Fruit fly (Drosophila melanogaster) whole organism, wandering third instar larva: ENCODE data around the gene CG12320.
A peak's percentile ranks its signal among the peaks of the same experiment; 100 is the strongest.

ENCODE experiments used
- CG32264 ChIP-seq: fragments of 200-800 bp; sonication (Bioruptor generic); optimal IDR thresholded peaks from 2 replicates; lab custom pipeline; 2016; ENCODE audit warnings: missing biosample characterization, missing genetic modification characterization
- CG9705 ChIP-seq: fragments of 200-800 bp; sonication (Bioruptor generic); optimal IDR thresholded peaks from 2 replicates; lab custom pipeline; 2018; ENCODE audit warnings: missing biosample characterization, mild to moderate bottlenecking, missing genetic modification characterization
- CrebA ChIP-seq: fragments of 200-800 bp; sonication (Bioruptor generic); optimal IDR thresholded peaks from 2 replicates; lab custom pipeline; 2016; ENCODE audit warnings: missing biosample characterization, mild to moderate bottlenecking, missing genetic modification characterization, borderline replicate concordance
- Dfd ChIP-seq: fragments of >200 bp; optimal IDR thresholded peaks from 2 replicates; lab custom pipeline; 2017; ENCODE audit warnings: missing biosample characterization, missing genetic modification characterization
- Dif ChIP-seq: fragments of 200-275, 200-300 bp; sonication (Bioruptor generic); optimal IDR thresholded peaks from 2 replicates; lab custom pipeline; 2018; ENCODE audit warnings: missing biosample characterization, missing genetic modification characterization; ENCODE audit not compliant: partially characterized antibody
- GATAd ChIP-seq: sonication (Bioruptor generic); optimal IDR thresholded peaks from 2 replicates; lab custom pipeline; 2016; ENCODE audit warnings: missing biosample characterization, missing genetic modification characterization
- HLH106 ChIP-seq: fragments of 200-800 bp; optimal IDR thresholded peaks from 3 replicates; lab custom pipeline; 2019; ENCODE audit warnings: missing biosample characterization, mild to moderate bottlenecking, missing genetic modification characterization, moderate library complexity
- Hnf4 ChIP-seq: fragments of 200-800 bp; sonication (Bioruptor generic); optimal IDR thresholded peaks from 2 replicates; lab custom pipeline; 2016; ENCODE audit warnings: missing biosample characterization, mild to moderate bottlenecking, missing genetic modification characterization
- Hr78 ChIP-seq: fragments of >200 bp; optimal IDR thresholded peaks from 2 replicates; lab custom pipeline; 2017; ENCODE audit warnings: missing biosample characterization, missing genetic modification characterization
- Hr83 ChIP-seq: fragments of 200-300 bp; sonication (Bioruptor generic); optimal IDR thresholded peaks from 2 replicates; lab custom pipeline; 2016; ENCODE audit warnings: missing biosample characterization, mild to moderate bottlenecking, missing genetic modification characterization, moderate library complexity; ENCODE audit not compliant: poor library complexity, severe bottlenecking
- Jra ChIP-seq: sonication (Bioruptor generic); optimal IDR thresholded peaks from 2 replicates; lab custom pipeline; 2016; ENCODE audit warnings: missing biosample characterization, missing genetic modification characterization
- Mio ChIP-seq: sonication (Bioruptor generic); optimal IDR thresholded peaks from 2 replicates; lab custom pipeline; 2016; ENCODE audit warnings: missing biosample characterization, missing genetic modification characterization
- Myc ChIP-seq: fragments of >200 bp; optimal IDR thresholded peaks from 2 replicates; lab custom pipeline; 2017
- N ChIP-seq: fragments of >200 bp; optimal IDR thresholded peaks from 2 replicates; lab custom pipeline; 2018; ENCODE audit warnings: missing biosample characterization, missing external identifiers, missing genetic modification characterization
- OdsH ChIP-seq: fragments of 200-800 bp; sonication (Bioruptor generic); optimal IDR thresholded peaks from 2 replicates; lab custom pipeline; 2016; ENCODE audit warnings: missing biosample characterization, mild to moderate bottlenecking, missing genetic modification characterization
- Rel ChIP-seq, 2 experiments: fragments of 200-800 bp; sonication (Bioruptor generic) in 1 of 2; optimal IDR thresholded peaks; 2 replicates in 1 of 2; 3 replicates in 1 of 2; lab custom pipeline; 2016 to 2019; ENCODE audit warnings: mild to moderate bottlenecking in 2 of 2, missing biosample characterization in 2 of 2, missing genetic modification characterization in 2 of 2, moderate library complexity in 1 of 2
- Sp1 ChIP-seq: fragments of 200-800 bp; sonication (Bioruptor generic); optimal IDR thresholded peaks from 3 replicates; lab custom pipeline; 2019; ENCODE audit warnings: missing biosample characterization, mild to moderate bottlenecking, missing genetic modification characterization, moderate library complexity
- Vsx2 ChIP-seq: fragments of 200-300, 225-300 bp; sonication (Bioruptor generic); optimal IDR thresholded peaks from 2 replicates; lab custom pipeline; 2018; ENCODE audit warnings: missing biosample characterization, missing genetic modification characterization; ENCODE audit not compliant: partially characterized antibody
- br ChIP-seq: fragments of 200-800 bp; sonication (Bioruptor generic); optimal IDR thresholded peaks from 2 replicates; lab custom pipeline; 2016; ENCODE audit warnings: missing biosample characterization, missing genetic modification characterization
- brk ChIP-seq: fragments of 200-800 bp; sonication (Bioruptor generic); optimal IDR thresholded peaks from 2 replicates; lab custom pipeline; 2016; ENCODE audit warnings: missing biosample characterization, mild to moderate bottlenecking, missing genetic modification characterization
- dmrt93B ChIP-seq: fragments of 200-800 bp; sonication (Bioruptor generic); optimal IDR thresholded peaks from 2 replicates; lab custom pipeline; 2018; ENCODE audit warnings: missing biosample characterization, mild to moderate bottlenecking, missing genetic modification characterization
- dsf ChIP-seq: sonication (Bioruptor generic); optimal IDR thresholded peaks from 2 replicates; lab custom pipeline; 2016; ENCODE audit warnings: missing biosample characterization, missing genetic modification characterization, borderline replicate concordance
- foxo ChIP-seq, 2 experiments: fragments of 200-800 bp; sonication (Bioruptor generic); optimal IDR thresholded peaks; 2 replicates in 1 of 2; 3 replicates in 1 of 2; lab custom pipeline; 2016 to 2017; ENCODE audit warnings: missing biosample characterization in 2 of 2, missing genetic modification characterization in 2 of 2
- fru ChIP-seq: fragments of 200-800 bp; sonication (Bioruptor generic); optimal IDR thresholded peaks from 3 replicates; lab custom pipeline; 2016; ENCODE audit warnings: missing biosample characterization, mild to moderate bottlenecking, missing genetic modification characterization
- h ChIP-seq: fragments of 200-800 bp; sonication (Bioruptor generic); optimal IDR thresholded peaks from 3 replicates; lab custom pipeline; 2016; ENCODE audit warnings: missing biosample characterization, mild to moderate bottlenecking, missing genetic modification characterization
- jim ChIP-seq: fragments of 175-275, 200-325 bp; sonication (Bioruptor generic); optimal IDR thresholded peaks from 2 replicates; lab custom pipeline; 2016; ENCODE audit warnings: missing biosample characterization, mild to moderate bottlenecking, missing genetic modification characterization
- pan ChIP-seq: fragments of >200 bp; optimal IDR thresholded peaks from 2 replicates; lab custom pipeline; 2017
- psq ChIP-seq: fragments of 200-800 bp; sonication (Bioruptor generic); optimal IDR thresholded peaks from 3 replicates; lab custom pipeline; 2017; ENCODE audit warnings: missing biosample characterization, mild to moderate bottlenecking, missing genetic modification characterization, moderate library complexity
- rgr ChIP-seq: fragments of 200-800 bp; sonication (Bioruptor generic); optimal IDR thresholded peaks from 3 replicates; lab custom pipeline; 2016; ENCODE audit warnings: missing biosample characterization, mild to moderate bottlenecking, missing genetic modification characterization
- sage ChIP-seq: fragments of 200-800 bp; sonication (Bioruptor generic); optimal IDR thresholded peaks from 2 replicates; lab custom pipeline; 2016; ENCODE audit warnings: missing biosample characterization, mild to moderate bottlenecking, missing genetic modification characterization
- sv ChIP-seq: fragments of 200-800 bp; sonication (Bioruptor generic); optimal IDR thresholded peaks from 3 replicates; lab custom pipeline; 2016; ENCODE audit warnings: missing biosample characterization, missing genetic modification characterization
- tai ChIP-seq: sonication (Bioruptor generic); optimal IDR thresholded peaks from 2 replicates; lab custom pipeline; 2016; ENCODE audit warnings: missing biosample characterization, missing genetic modification characterization
- woc ChIP-seq: sonication (Bioruptor generic); optimal IDR thresholded peaks from 2 replicates; lab custom pipeline; 2016; ENCODE audit warnings: missing biosample characterization, mild to moderate bottlenecking, missing genetic modification characterization

CG12320 gene

DNA sequence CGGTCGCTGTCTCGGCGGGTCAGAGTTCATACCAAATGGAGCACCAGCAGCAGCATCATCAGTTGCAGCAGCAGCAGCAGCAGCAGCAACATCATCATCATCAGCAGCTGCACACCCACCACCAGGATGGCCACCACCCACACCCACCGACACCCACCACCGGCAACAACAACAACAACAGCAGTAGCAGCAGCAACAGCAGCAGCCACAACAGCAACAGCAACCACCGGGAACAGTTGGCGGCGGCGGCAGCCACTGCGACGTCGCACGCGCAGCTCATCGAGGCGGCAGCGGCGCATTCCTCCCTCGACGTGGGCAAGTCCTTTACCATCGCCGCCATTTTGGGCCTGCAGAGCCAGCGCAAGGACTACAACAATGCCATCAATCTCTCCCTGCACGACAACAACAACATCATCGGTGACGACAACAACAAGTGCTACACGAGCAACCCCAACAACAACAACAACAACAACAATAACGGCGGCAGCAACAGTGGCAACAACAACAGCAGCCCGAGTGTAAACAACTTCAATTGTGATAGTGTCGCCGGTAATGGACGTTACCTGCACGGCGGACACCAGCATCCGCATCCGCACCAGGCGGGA is 17.3 kb upstream of the CG12320 start:
- TF ChIP-seq Dfd (GFP tag; lab: Kevin White, UChicago) (peak; percentile 89), CG9705 (no peak), woc (GFP tag; lab: Kevin White, UChicago) (no peak)

DNA sequence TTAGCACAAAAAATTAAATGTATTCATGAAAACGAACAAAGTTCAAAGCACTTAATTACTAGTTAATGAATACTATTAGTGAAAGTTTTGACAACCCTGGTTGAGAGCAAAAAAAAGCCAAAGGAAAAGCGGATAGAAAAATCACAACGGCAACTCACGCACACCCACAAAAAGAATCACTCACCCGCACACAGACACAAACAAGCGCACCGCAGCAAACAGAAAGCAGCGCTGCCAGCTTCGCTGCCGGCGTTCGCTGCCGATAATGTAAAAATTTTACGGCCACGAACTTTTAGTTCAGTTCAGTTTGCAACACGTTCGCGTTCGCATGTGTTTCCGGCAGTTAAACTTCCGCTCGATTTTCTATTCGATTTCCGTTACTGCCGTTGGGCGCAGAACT is 15.0 kb upstream of the CG12320 start, which contains the start of gene CG18599:
CG18599 (plus strand) TSS at position 301 of the 400 bp plus-strand sequence.
- TF ChIP-seq Hr83 (GFP tag; lab: Kevin White, UChicago) (no peak), jim (no peak), dmrt93B (GFP tag; lab: Kevin White, UChicago) (no peak), HLH106 (tag; lab: Kevin White, UChicago) (no peak), dsf (GFP tag; lab: Kevin White, UChicago) (no peak), rgr (GFP tag; lab: Kevin White, UChicago) (no peak), Hnf4 (GFP tag; lab: Kevin White, UChicago) (no peak), Jra (GFP tag; lab: Kevin White, UChicago) (no peak), CrebA (GFP tag; lab: Kevin White, UChicago) (no peak), sv (no peak), N (no peak), psq (no peak), CG32264 (GFP tag; lab: Kevin White, UChicago) (no peak), GATAd (GFP tag; lab: Kevin White, UChicago) (no peak), Myc (lab: Kevin White, UChicago) (no peak), Vsx2 (GFP tag; lab: Kevin White, UChicago) (no peak), OdsH (no peak), Rel (GFP tag; optimal IDR thresholded peaks at IDR 0.05; lab: Kevin White, UChicago) (no peak), Rel (tag; optimal IDR thresholded peaks at IDR 0.05; lab: Kevin White, UChicago) (no peak), Sp1 (GFP tag; lab: Kevin White, UChicago) (no peak)

DNA sequence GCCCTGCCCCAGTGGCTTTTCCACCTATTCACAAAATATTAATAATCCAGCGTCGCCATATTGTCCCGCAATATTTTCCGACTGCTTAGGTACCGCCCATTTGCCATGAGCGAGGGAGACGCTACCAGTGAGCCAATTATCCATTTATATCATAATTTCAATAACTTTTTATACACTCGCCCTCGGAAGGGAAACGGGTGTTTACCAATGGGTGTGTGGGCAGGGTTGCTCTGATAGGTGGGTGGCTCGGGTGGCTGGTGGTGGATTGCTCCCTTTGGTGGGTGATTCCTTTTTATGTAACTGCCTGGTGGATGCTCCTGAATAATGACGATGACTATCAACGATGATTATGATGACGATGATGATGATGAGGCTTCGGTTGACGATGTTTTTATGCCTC is 14.1 kb upstream of the CG12320 start:
- no peak for TF ChIP-seq dmrt93B (GFP tag; lab: Kevin White, UChicago)
- peak; percentile 44 for TF ChIP-seq Vsx2 (GFP tag; lab: Kevin White, UChicago)
- TF ChIP-seq br, result no peak

DNA sequence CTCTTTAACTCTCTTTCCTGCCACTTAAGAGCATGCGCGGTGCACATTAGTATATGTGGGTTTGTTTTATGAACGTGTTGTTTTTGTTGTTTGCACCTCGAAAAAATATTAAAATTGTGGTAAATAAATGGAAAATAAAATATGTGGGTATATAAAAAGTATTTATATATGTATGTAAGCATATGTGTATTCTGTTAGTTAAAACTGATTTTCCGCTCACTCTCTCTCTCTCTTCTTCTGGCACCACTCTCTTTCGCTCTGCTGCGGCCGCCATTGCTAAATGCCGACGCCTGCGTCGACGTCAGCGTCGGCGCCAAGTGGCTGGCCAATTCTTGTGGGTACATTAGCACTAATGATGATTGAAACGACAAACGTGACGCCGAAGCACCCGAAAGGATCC is 12.7 kb upstream of the CG12320 start:
- TF ChIP-seq jim (no peak), Mio (no peak), pan (lab: Kevin White, UChicago) (no peak), br (no peak), rgr (GFP tag; lab: Kevin White, UChicago) (no peak), Hnf4 (GFP tag; lab: Kevin White, UChicago) (no peak), Sp1 (GFP tag; lab: Kevin White, UChicago) (no peak), Dif (GFP tag; lab: Kevin White, UChicago) (no peak), Vsx2 (GFP tag; lab: Kevin White, UChicago) (no peak), sage (GFP tag; lab: Kevin White, UChicago) (no peak), Hr78 (GFP tag; lab: Kevin White, UChicago) (no peak), OdsH (no peak), N (no peak), GATAd (GFP tag; lab: Kevin White, UChicago) (no peak), Rel (GFP tag; optimal IDR thresholded peaks at IDR 0.05; lab: Kevin White, UChicago) (no peak), Rel (tag; optimal IDR thresholded peaks at IDR 0.05; lab: Kevin White, UChicago) (no peak)

DNA sequence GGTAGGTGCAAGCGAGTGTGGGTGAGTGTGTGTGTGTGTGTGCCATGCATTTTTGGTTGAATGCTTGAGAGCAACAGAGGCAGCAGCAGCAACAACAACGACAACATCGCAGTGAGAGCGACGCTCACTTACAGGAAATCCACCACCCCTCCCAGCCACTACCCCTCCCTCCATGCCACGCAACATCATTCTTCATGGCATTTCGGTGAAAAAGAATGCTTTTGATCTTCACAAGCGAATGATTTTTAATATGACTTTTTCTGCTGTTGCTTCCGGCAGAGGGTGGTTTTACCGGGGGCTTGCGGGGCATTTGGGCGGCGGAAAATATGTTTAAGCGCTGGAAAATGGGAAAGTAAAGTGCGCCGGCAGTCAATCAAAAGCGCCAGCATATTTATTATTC is 9.1 kb upstream of the CG12320 start:
- TF ChIP-seq br, result no peak
- TF ChIP-seq tai, result no peak
- TF ChIP-seq N, result no peak
- no peak for TF ChIP-seq woc (GFP tag; lab: Kevin White, UChicago)
- TF ChIP-seq Myc (lab: Kevin White, UChicago), result no peak
- TF ChIP-seq brk (GFP tag; lab: Kevin White, UChicago), result no peak
- no peak for TF ChIP-seq Hr83 (GFP tag; lab: Kevin White, UChicago)
- no peak for TF ChIP-seq jim
- no peak for TF ChIP-seq Rel (GFP tag; optimal IDR thresholded peaks at IDR 0.05; lab: Kevin White, UChicago)
- no peak for TF ChIP-seq Rel (tag; optimal IDR thresholded peaks at IDR 0.05; lab: Kevin White, UChicago)
- TF ChIP-seq sv, result no peak
- no peak for TF ChIP-seq HLH106 (tag; lab: Kevin White, UChicago)
- no peak for TF ChIP-seq Sp1 (GFP tag; lab: Kevin White, UChicago)
- no peak for TF ChIP-seq fru (GFP tag; lab: Kevin White, UChicago)
- no peak for TF ChIP-seq CG32264 (GFP tag; lab: Kevin White, UChicago)
- TF ChIP-seq foxo (GFP tag; optimal IDR thresholded peaks at IDR 0.05; lab: Kevin White, UChicago), result no peak
- TF ChIP-seq h, result no peak
- TF ChIP-seq Vsx2 (GFP tag; lab: Kevin White, UChicago), result no peak
- TF ChIP-seq rgr (GFP tag; lab: Kevin White, UChicago), result no peak
- no peak for TF ChIP-seq pan (lab: Kevin White, UChicago)
